Worm (Caenorhabditis elegans) whole organism, young adult: ENCODE data around the gene rbm-17.

ENCODE experiments used
- F22D6.2 ChIP-seq: sonication (generic microtip); optimal IDR thresholded peaks from 2 replicates; lab custom pipeline; 2016; ENCODE audit warnings: mild to moderate bottlenecking, missing genetic modification characterization, missing compliant biosample characterization
- F33H1.4 ChIP-seq: fragments of 200-800 bp; sonication (Bioruptor generic); IDR thresholded peaks from 2 replicates; pipeline ENCODE4 v1.3.6; 2022; ENCODE audit warnings: missing genetic modification reagents, missing genetic modification characterization, missing compliant biosample characterization
- F37B4.10 ChIP-seq: fragments of 200-800 bp; sonication (Bioruptor generic); IDR thresholded peaks from 2 replicates; pipeline ENCODE4 v1.3.6; 2022; ENCODE audit warnings: missing genetic modification characterization, missing compliant biosample characterization
- F49E8.2 ChIP-seq: sonication (generic microtip); optimal IDR thresholded peaks from 3 replicates; lab custom pipeline; 2017; ENCODE audit warnings: missing genetic modification characterization, mild to moderate bottlenecking, missing compliant biosample characterization, antibody characterized with exemption, moderate library complexity; ENCODE audit not compliant: insufficient read depth
- F52B5.7 ChIP-seq: sonication (generic microtip); optimal IDR thresholded peaks from 2 replicates; lab custom pipeline; 2016; ENCODE audit warnings: mild to moderate bottlenecking, missing genetic modification characterization, missing compliant biosample characterization
- F57A8.1 ChIP-seq: fragments of 200-800 bp; sonication (Bioruptor generic); optimal IDR thresholded peaks from 2 replicates; lab custom pipeline; 2018; ENCODE audit warnings: mild to moderate bottlenecking, missing genetic modification characterization, moderate library complexity, missing compliant biosample characterization
- F57C9.4 ChIP-seq: sonication (generic microtip); optimal IDR thresholded peaks from 2 replicates; lab custom pipeline; 2017; ENCODE audit warnings: mild to moderate bottlenecking, missing genetic modification characterization, missing compliant biosample characterization
- T26A5.8 ChIP-seq: sonication (generic microtip); optimal IDR thresholded peaks from 2 replicates; lab custom pipeline; 2016; ENCODE audit warnings: missing genetic modification characterization, missing compliant biosample characterization
- Y53G8AR.9 ChIP-seq: fragments of 200-800 bp; sonication (Bioruptor generic); conservative IDR thresholded peaks from 2 replicates; pipeline ENCODE4 v1.3.6; 2022; ENCODE audit warnings: missing genetic modification reagents, missing genetic modification characterization, missing compliant biosample characterization
- Y67H2A.10 ChIP-seq: fragments of 200-800 bp; sonication (Bioruptor generic); conservative IDR thresholded peaks from 2 replicates; pipeline ENCODE4 v1.3.6; 2022; ENCODE audit warnings: missing genetic modification reagents, missing genetic modification characterization, missing compliant biosample characterization
- aptf-2 ChIP-seq: fragments of 200-800 bp; sonication (Bioruptor generic); conservative IDR thresholded peaks from 2 replicates; pipeline ENCODE4 v1.3.6; 2022; ENCODE audit warnings: missing genetic modification reagents, missing genetic modification characterization, missing compliant biosample characterization
- atf-7 ChIP-seq: sonication (generic microtip); optimal IDR thresholded peaks from 2 replicates; lab custom pipeline; 2017; ENCODE audit warnings: mild to moderate bottlenecking, missing genetic modification characterization, missing compliant biosample characterization
- athp-1 ChIP-seq: sonication (generic microtip); optimal IDR thresholded peaks from 2 replicates; lab custom pipeline; 2017; ENCODE audit warnings: mild to moderate bottlenecking, missing genetic modification characterization, missing compliant biosample characterization
- attf-3 ChIP-seq: fragments of 200-800 bp; sonication (Bioruptor generic); conservative IDR thresholded peaks from 2 replicates; pipeline ENCODE4 v1.3.6; 2022; ENCODE audit warnings: missing genetic modification reagents, missing genetic modification characterization, missing compliant biosample characterization
- bed-2 ChIP-seq: fragments of 200-800 bp; sonication (Bioruptor generic); IDR thresholded peaks from 2 replicates; pipeline ENCODE4 v1.3.6; 2022; ENCODE audit warnings: missing genetic modification reagents, missing genetic modification characterization, missing compliant biosample characterization
- ccch-3 ChIP-seq: fragments of 200-800 bp; sonication (Bioruptor generic); optimal IDR thresholded peaks from 2 replicates; lab custom pipeline; 2018; ENCODE audit warnings: mild to moderate bottlenecking, missing genetic modification characterization, missing compliant biosample characterization
- cebp-1 ChIP-seq, 2 experiments: fragments of 200-800 bp in 1 of 2; sonication (Bioruptor generic) in 1 of 2; sonication (generic microtip) in 1 of 2; IDR thresholded peaks in 1 of 2; optimal IDR thresholded peaks in 1 of 2; 2 replicates each; pipeline versions ENCODE4 v1.3.6 to Lab custom; 2017 to 2022; ENCODE audit warnings: missing compliant biosample characterization in 2 of 2, missing genetic modification characterization in 2 of 2, mild to moderate bottlenecking in 1 of 2, missing genetic modification reagents in 1 of 2, moderate library complexity in 1 of 2
- ceh-58 ChIP-seq: fragments of 200-800 bp; sonication (Bioruptor generic); IDR thresholded peaks from 2 replicates; pipeline ENCODE4 v1.3.6; 2022; ENCODE audit warnings: missing genetic modification characterization, missing compliant biosample characterization
- ceh-79 ChIP-seq: sonication (generic microtip); optimal IDR thresholded peaks from 2 replicates; lab custom pipeline; 2017; ENCODE audit warnings: mild to moderate bottlenecking, missing genetic modification characterization, missing compliant biosample characterization
- egl-18 ChIP-seq: fragments of 200-800 bp; sonication (Bioruptor generic); IDR thresholded peaks from 2 replicates; pipeline ENCODE4 v1.3.6; 2022; ENCODE audit warnings: missing genetic modification reagents, missing genetic modification characterization, missing compliant biosample characterization
- egrh-3 ChIP-seq: fragments of 200-800 bp; sonication (Bioruptor generic); IDR thresholded peaks from 2 replicates; pipeline ENCODE4 v1.3.6; 2022; ENCODE audit warnings: missing genetic modification reagents, missing genetic modification characterization, missing compliant biosample characterization
- ekl-4 ChIP-seq: fragments of 200-800 bp; sonication (Bioruptor generic); IDR thresholded peaks from 2 replicates; pipeline ENCODE4 v1.3.6; 2022; ENCODE audit warnings: missing genetic modification reagents, missing genetic modification characterization, missing compliant biosample characterization
- fkh-3 ChIP-seq: sonication (generic microtip); optimal IDR thresholded peaks from 2 replicates; lab custom pipeline; 2016; ENCODE audit warnings: mild to moderate bottlenecking, missing genetic modification characterization, missing compliant biosample characterization
- him-1 ChIP-seq: sonication (generic microtip); optimal IDR thresholded peaks from 2 replicates; lab custom pipeline; 2016; ENCODE audit warnings: missing genotype, missing genetic modification reagents, missing genetic modification characterization, missing compliant biosample characterization
- hmg-1.2 ChIP-seq: fragments of 200-800 bp; sonication (Bioruptor generic); IDR thresholded peaks from 2 replicates; pipeline ENCODE4 v1.3.6; 2022; ENCODE audit warnings: missing genetic modification reagents, missing genetic modification characterization, missing compliant biosample characterization
- let-607 ChIP-seq, 2 experiments: fragments of 200-800 bp in 1 of 2; sonication (Bioruptor generic) in 1 of 2; sonication (generic microtip) in 1 of 2; optimal IDR thresholded peaks; 2 replicates each; lab custom pipeline; 2016 to 2018; ENCODE audit warnings: mild to moderate bottlenecking in 2 of 2, missing compliant biosample characterization in 2 of 2, missing genetic modification characterization in 2 of 2, moderate library complexity in 2 of 2, missing genotype in 1 of 2
- lin-35 ChIP-seq, 3 experiments: fragments of 150-350 bp in 2 of 3; sonication (generic microtip) in 1 of 3; optimal IDR thresholded peaks; 2 replicates each; lab custom pipeline; 2014 to 2018; ENCODE audit warnings: missing biosample characterization in 3 of 3, missing genetic modification characterization in 3 of 3, missing genetic modification reagents in 3 of 3
- lin-40 ChIP-seq: sonication (generic microtip); optimal IDR thresholded peaks from 2 replicates; lab custom pipeline; 2016; ENCODE audit warnings: missing genetic modification characterization, mild to moderate bottlenecking, missing compliant biosample characterization, missing genotype, missing genetic modification reagents
- lsl-1 ChIP-seq: fragments of 200-800 bp; sonication (Bioruptor generic); optimal IDR thresholded peaks from 2 replicates; lab custom pipeline; 2018; ENCODE audit warnings: mild to moderate bottlenecking, missing genetic modification characterization, moderate library complexity, missing compliant biosample characterization
- lsy-27 ChIP-seq: sonication (generic microtip); optimal IDR thresholded peaks from 2 replicates; lab custom pipeline; 2017; ENCODE audit warnings: missing genetic modification characterization, mild to moderate bottlenecking, missing compliant biosample characterization, antibody characterized with exemption, missing genotype, borderline replicate concordance; ENCODE audit not compliant: insufficient read depth
- madf-10 ChIP-seq: sonication (generic microtip); optimal IDR thresholded peaks from 2 replicates; lab custom pipeline; 2016; ENCODE audit warnings: mild to moderate bottlenecking, missing genetic modification characterization, missing compliant biosample characterization
- madf-3 ChIP-seq: fragments of 200-800 bp; sonication (Bioruptor generic); IDR thresholded peaks from 2 replicates; pipeline ENCODE4 v1.3.6; 2022; ENCODE audit warnings: missing genetic modification reagents, missing genetic modification characterization, missing compliant biosample characterization
- madf-8 ChIP-seq: fragments of 200-800 bp; sonication (Bioruptor generic); conservative IDR thresholded peaks from 2 replicates; pipeline ENCODE4 v1.3.6; 2022; ENCODE audit warnings: missing genetic modification reagents, missing genetic modification characterization, missing compliant biosample characterization
- mes-4 ChIP-seq: sonication (generic microtip); optimal IDR thresholded peaks from 2 replicates; lab custom pipeline; 2016; ENCODE audit warnings: missing genotype, missing genetic modification characterization, missing compliant biosample characterization
- mxl-1 ChIP-seq: sonication (generic microtip); optimal IDR thresholded peaks from 2 replicates; lab custom pipeline; 2016; ENCODE audit warnings: missing genetic modification characterization, missing compliant biosample characterization
- nfya-1 ChIP-seq: sonication (generic microtip); optimal IDR thresholded peaks from 2 replicates; lab custom pipeline; 2017; ENCODE audit warnings: antibody characterized with exemption, missing compliant biosample characterization, missing genetic modification characterization, borderline replicate concordance; ENCODE audit not compliant: insufficient read depth
- nfyb-1 ChIP-seq: fragments of 200-800 bp; sonication (Bioruptor generic); IDR thresholded peaks from 2 replicates; pipeline ENCODE4 v1.3.6; 2022; ENCODE audit warnings: missing genetic modification reagents, missing genetic modification characterization, missing compliant biosample characterization
- nhr-120 ChIP-seq: fragments of 200-800 bp; sonication (Bioruptor generic); IDR thresholded peaks from 2 replicates; pipeline ENCODE4 v1.3.6; 2022; ENCODE audit warnings: missing genetic modification characterization, missing compliant biosample characterization
- nhr-179 ChIP-seq: sonication (generic microtip); optimal IDR thresholded peaks from 2 replicates; lab custom pipeline; 2016; ENCODE audit warnings: mild to moderate bottlenecking, missing genetic modification characterization, missing compliant biosample characterization
- nhr-80 ChIP-seq: sonication (generic microtip); optimal IDR thresholded peaks from 2 replicates; lab custom pipeline; 2016; ENCODE audit warnings: missing genetic modification characterization, missing compliant biosample characterization
- nhr-90 ChIP-seq: sonication (generic microtip); optimal IDR thresholded peaks from 2 replicates; lab custom pipeline; 2016; ENCODE audit warnings: missing genotype, mild to moderate bottlenecking, missing genetic modification characterization, missing compliant biosample characterization
- pha-4 ChIP-seq: fragments of 150-350 bp; sonication (generic microtip); optimal IDR thresholded peaks from 2 replicates; lab custom pipeline; 2014; ENCODE audit warnings: missing biosample characterization, missing genetic modification reagents, missing genetic modification characterization
- sdz-38 ChIP-seq: sonication (generic microtip); optimal IDR thresholded peaks from 2 replicates; lab custom pipeline; 2016; ENCODE audit warnings: missing genotype, missing genetic modification characterization, missing compliant biosample characterization
- tbp1 ChIP-seq: fragments of 200-800 bp; sonication (Bioruptor generic); optimal IDR thresholded peaks from 2 replicates; lab custom pipeline; 2018; ENCODE audit warnings: mild to moderate bottlenecking, missing genetic modification characterization, missing compliant biosample characterization
- tbx-9 ChIP-seq: sonication (generic microtip); optimal IDR thresholded peaks from 2 replicates; lab custom pipeline; 2016; ENCODE audit warnings: borderline replicate concordance, missing genetic modification characterization, inconsistent platforms, missing compliant biosample characterization
- unc-130 ChIP-seq: sonication (generic microtip); optimal IDR thresholded peaks from 2 replicates; lab custom pipeline; 2016; ENCODE audit warnings: missing genetic modification reagents, missing genetic modification characterization, missing compliant biosample characterization
- zfh-2 ChIP-seq: fragments of 200-800 bp; sonication (Bioruptor generic); conservative IDR thresholded peaks from 2 replicates; pipeline ENCODE4 v1.3.6; 2022; ENCODE audit warnings: missing genetic modification reagents, missing genetic modification characterization, missing compliant biosample characterization
- ztf-3 ChIP-seq: fragments of 200-800 bp; sonication (Bioruptor generic); optimal IDR thresholded peaks from 2 replicates; lab custom pipeline; 2018; ENCODE audit warnings: mild to moderate bottlenecking, missing genetic modification characterization, missing compliant biosample characterization
- ztf-6 ChIP-seq: fragments of 200-800 bp; sonication (Bioruptor generic); IDR thresholded peaks from 2 replicates; pipeline ENCODE4 v1.3.6; 2022; ENCODE audit warnings: missing genetic modification reagents, missing genetic modification characterization, missing compliant biosample characterization

The rbm-17 gene

DNA sequence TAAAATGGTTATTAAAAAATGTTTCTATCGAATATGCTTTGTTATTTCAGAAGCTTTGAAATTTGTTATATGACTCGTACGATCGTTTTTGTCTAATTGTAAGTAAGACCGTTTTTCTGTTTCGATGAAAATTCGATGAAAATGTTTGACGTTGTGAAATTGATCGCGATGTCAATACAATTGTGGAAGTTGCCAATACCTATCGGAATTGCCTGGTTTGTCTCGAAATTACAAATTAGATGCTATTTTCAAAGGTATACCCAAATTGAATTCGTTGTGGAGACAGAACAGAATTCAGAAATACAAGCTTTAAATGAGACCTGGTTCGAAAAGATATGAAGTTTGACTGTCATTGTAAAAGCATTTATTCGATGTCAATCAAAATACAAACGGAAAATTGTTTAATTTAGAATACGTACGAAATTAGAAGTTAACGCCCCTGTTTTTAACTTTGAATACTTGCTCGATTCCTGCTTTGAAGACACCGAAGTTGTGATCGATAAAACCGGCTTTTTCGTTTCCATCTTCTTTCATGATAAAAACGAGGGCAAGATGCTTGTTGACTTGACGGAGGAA is 34.8 kb upstream of the rbm-17 start (continued):
- TF ChIP-seq nhr-179 (tag; lab: Kevin White, UChicago) = no peak
- TF ChIP-seq mes-4 = no peak
- no peak for TF ChIP-seq nhr-80 (tag; lab: Kevin White, UChicago)
- no peak for TF ChIP-seq pha-4 (tag; lab: Kevin White, UChicago)
- TF ChIP-seq aptf-2 (GFP tag; lab: Robert Waterston, UW) = no peak
- TF ChIP-seq nhr-90 (tag; lab: Kevin White, UChicago) = no peak
- TF ChIP-seq lsl-1 = no peak
- peak; percentile 39 for TF ChIP-seq F49E8.2 (tag; lab: Kevin White, UChicago)
- no peak for TF ChIP-seq unc-130 (GFP tag; lab: Kevin White, UChicago)
- TF ChIP-seq egrh-3 (GFP tag; lab: Robert Waterston, UW) = no peak
- TF ChIP-seq F22D6.2 (tag; lab: Kevin White, UChicago) = no peak
- TF ChIP-seq F57C9.4 (tag; lab: Kevin White, UChicago) = no peak
- TF ChIP-seq sdz-38 = no peak
- no peak for TF ChIP-seq bed-2 (GFP tag; lab: Robert Waterston, UW)
- no peak for TF ChIP-seq cebp-1 (GFP tag; IDR thresholded peaks at IDR 0.05; lab: Robert Waterston, UW)
- no peak for TF ChIP-seq cebp-1 (tag; optimal IDR thresholded peaks at IDR 0.05; lab: Kevin White, UChicago)
- TF ChIP-seq ceh-79 (tag; lab: Kevin White, UChicago) = no peak
- peak; percentile 37 for TF ChIP-seq F33H1.4
- no peak for TF ChIP-seq atf-7
- no peak for TF ChIP-seq nhr-120 (GFP tag; lab: Robert Waterston, UW)
- no peak for TF ChIP-seq mxl-1 (tag; lab: Kevin White, UChicago)
- TF ChIP-seq egl-18 (GFP tag; lab: Robert Waterston, UW) = no peak
- TF ChIP-seq him-1 (tag; lab: Kevin White, UChicago) = peak; percentile 30
- no peak for TF ChIP-seq lin-35 (GFP tag; optimal IDR thresholded peaks at IDR 0.05; lab: Kevin White, UChicago)
- TF ChIP-seq ceh-58 = no peak
- TF ChIP-seq ekl-4 (GFP tag; lab: Robert Waterston, UW) = peak; percentile 56; the same call in 1 of the 2 replicates
- no peak for TF ChIP-seq nfyb-1 (GFP tag; lab: Robert Waterston, UW)
- no peak for TF ChIP-seq nfya-1
- no peak for TF ChIP-seq ztf-6 (GFP tag; lab: Robert Waterston, UW)
- TF ChIP-seq F37B4.10 = no peak
- peak; percentile 48; the same call in 1 of the 2 replicates for TF ChIP-seq Y53G8AR.9 (GFP tag; lab: Robert Waterston, UW)
- TF ChIP-seq let-607 (tag; optimal IDR thresholded peaks at IDR 0.05; lab: Kevin White, UChicago) = no peak
- no peak for TF ChIP-seq hmg-1.2
- TF ChIP-seq F52B5.7 (tag; lab: Kevin White, UChicago) = no peak
- no peak for TF ChIP-seq tbp1 (GFP tag; lab: Kevin White, UChicago)
- TF ChIP-seq attf-3 (GFP tag; lab: Robert Waterston, UW) = no peak
- no peak for TF ChIP-seq lsy-27 (tag; lab: Kevin White, UChicago)
- no peak for TF ChIP-seq ccch-3 (GFP tag; lab: Kevin White, UChicago)
- no peak for TF ChIP-seq Y67H2A.10 (GFP tag; lab: Robert Waterston, UW)

DNA sequence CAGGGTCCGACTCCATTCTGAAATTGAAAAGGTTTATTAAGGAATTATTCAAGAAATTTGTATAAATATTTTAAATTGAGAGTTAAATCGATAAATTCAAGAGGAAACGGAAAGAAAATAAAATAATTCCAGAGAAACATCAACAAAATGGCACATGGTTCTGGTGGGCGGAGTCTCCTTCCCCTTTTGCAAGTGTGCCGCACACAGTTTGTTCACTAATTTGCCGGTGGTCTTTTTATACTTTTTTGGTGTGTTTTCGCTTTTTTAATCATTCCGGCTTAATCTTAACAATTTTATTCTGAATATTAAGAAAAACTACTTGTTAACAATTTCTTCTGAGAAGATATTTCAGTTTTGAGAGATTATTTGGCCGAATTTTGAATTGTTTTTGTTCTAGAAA is 33.2 kb upstream of the rbm-17 start, which contains the start of the genes ragc-1 and Y24F12A.1:
TSS of gene ragc-1 (minus strand) at position 25 of the 400 bp plus-strand sequence.
TSS of gene Y24F12A.1 (plus strand) at position 346 of the 400 bp plus-strand sequence.
- TF ChIP-seq athp-1 (tag; lab: Kevin White, UChicago) (no peak), mes-4 (no peak), F37B4.10 (no peak), zfh-2 (GFP tag; lab: Robert Waterston, UW) (no peak), madf-10 (tag; lab: Kevin White, UChicago) (no peak), F57A8.1 (GFP tag; lab: Kevin White, UChicago) (no peak), atf-7 (no peak), tbx-9 (tag; lab: Kevin White, UChicago) (no peak), T26A5.8 (tag; lab: Kevin White, UChicago) (no peak), fkh-3 (tag; lab: Kevin White, UChicago) (no peak), madf-8 (GFP tag; lab: Robert Waterston, UW) (no peak), madf-3 (GFP tag; lab: Robert Waterston, UW) (no peak), lin-40 (tag; lab: Kevin White, UChicago) (no peak), ztf-3 (no peak)
